Worm (Caenorhabditis elegans) whole organism, L4 larva: ENCODE results near the gene T05C7.8.

Experiments
- F44E2.7 ChIP-seq: fragments of 200-800 bp; sonication (Bioruptor generic); IDR thresholded peaks from 2 replicates; pipeline ENCODE4 v2.1.2; 2022; ENCODE audit warnings: missing genetic modification characterization, missing compliant biosample characterization
- R02D3.7 ChIP-seq: fragments of 150-350 bp; sonication (generic microtip); optimal IDR thresholded peaks from 3 replicates; lab custom pipeline; 2014; ENCODE audit warnings: missing biosample characterization, missing genetic modification characterization
- aha-1 ChIP-seq: fragments of 150-350 bp; peaks from one replicate; lab custom pipeline; 2014; ENCODE audit warnings: missing biosample characterization, missing genetic modification characterization
- ama-1 ChIP-seq: fragments of 150-350 bp; optimal IDR thresholded peaks from 2 replicates; lab custom pipeline; 2014; ENCODE audit warnings: inconsistent platforms, mixed read lengths
- ceh-62 ChIP-seq: sonication (generic microtip); optimal IDR thresholded peaks from 2 replicates; lab custom pipeline; 2017; ENCODE audit warnings: missing biosample characterization, missing genetic modification characterization
- dmd-8 ChIP-seq: fragments of 200-800 bp; sonication (Bioruptor generic); IDR thresholded peaks from 2 replicates; pipeline ENCODE4 v1.3.6; 2022; ENCODE audit warnings: missing genetic modification characterization, missing compliant biosample characterization
- dpl-1 ChIP-seq: fragments of 150-350 bp; optimal IDR thresholded peaks from 2 replicates; lab custom pipeline; 2014; ENCODE audit warnings: missing biosample characterization, missing genetic modification reagents, missing genetic modification characterization
- lsy-2 ChIP-seq, 2 experiments: fragments of 150-350 bp in 1 of 2; sonication (generic microtip) in 1 of 2; optimal IDR thresholded peaks; 2 replicates each; lab custom pipeline; 2014 to 2017; ENCODE audit warnings: missing biosample characterization in 2 of 2, missing genetic modification characterization in 2 of 2
- nhr-237 ChIP-seq: sonication (generic microtip); optimal IDR thresholded peaks from 2 replicates; lab custom pipeline; 2017; ENCODE audit warnings: missing biosample characterization, missing genetic modification characterization
- nhr-28 ChIP-seq: fragments of 150-350 bp; optimal IDR thresholded peaks from 2 replicates; lab custom pipeline; 2014; ENCODE audit warnings: missing biosample characterization, missing genetic modification characterization
- sdz-12 ChIP-seq: fragments of 200-800 bp; sonication (Bioruptor generic); optimal IDR thresholded peaks from 2 replicates; lab custom pipeline; 2018; ENCODE audit warnings: mild to moderate bottlenecking, missing genetic modification characterization, missing compliant biosample characterization
- snpc-4 ChIP-seq: fragments of 150-350 bp; optimal IDR thresholded peaks from 2 replicates; lab custom pipeline; 2014; ENCODE audit warnings: missing biosample characterization, missing genetic modification characterization
- zag-1 ChIP-seq: fragments of 150-350 bp; optimal IDR thresholded peaks from 2 replicates; lab custom pipeline; 2014; ENCODE audit warnings: missing biosample characterization, missing genetic modification characterization

DNA sequence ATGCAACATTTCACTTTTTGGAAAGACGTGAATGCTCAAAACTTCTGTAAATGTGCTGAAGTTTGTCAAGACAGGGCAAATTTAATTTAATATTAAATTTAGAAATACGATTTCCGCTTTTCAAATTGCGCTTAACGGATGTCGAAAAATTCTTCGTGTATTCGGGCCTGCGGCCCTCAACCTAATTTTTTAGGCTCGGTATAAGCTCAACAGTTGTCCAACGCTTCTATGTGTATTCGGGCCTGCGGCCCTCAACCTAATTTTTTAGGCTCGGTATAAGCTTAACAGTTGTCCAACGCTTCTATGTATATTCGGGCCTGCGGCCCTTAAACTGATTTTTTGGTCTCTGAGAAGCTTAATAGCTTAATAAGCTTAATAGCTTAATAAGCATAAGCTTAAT, 42.6 kb downstream of the T05C7.8 start:
- TF ChIP-seq R02D3.7 (tag; lab: Kevin White, UChicago) (no peak), zag-1 (tag; lab: Kevin White, UChicago) (no peak), nhr-237 (tag; lab: Kevin White, UChicago) (no peak), F44E2.7 (no peak), ama-1 (lab: Kevin White, UChicago) (no peak), snpc-4 (tag; lab: Kevin White, UChicago) (no peak), aha-1 (no peak), lsy-2 (tag; optimal IDR thresholded peaks at IDR 0.05; lab: Kevin White, UChicago) (no peak), nhr-28 (tag; lab: Kevin White, UChicago) (no peak), ceh-62 (tag; lab: Kevin White, UChicago) (no peak), dpl-1 (GFP tag; lab: Kevin White, UChicago) (no peak), dmd-8 (GFP tag; lab: Robert Waterston, UW) (no peak), sdz-12 (GFP tag; lab: Kevin White, UChicago) (no peak)
